Worm (Caenorhabditis elegans): ENCODE results near the gene metl-1.

DNA sequence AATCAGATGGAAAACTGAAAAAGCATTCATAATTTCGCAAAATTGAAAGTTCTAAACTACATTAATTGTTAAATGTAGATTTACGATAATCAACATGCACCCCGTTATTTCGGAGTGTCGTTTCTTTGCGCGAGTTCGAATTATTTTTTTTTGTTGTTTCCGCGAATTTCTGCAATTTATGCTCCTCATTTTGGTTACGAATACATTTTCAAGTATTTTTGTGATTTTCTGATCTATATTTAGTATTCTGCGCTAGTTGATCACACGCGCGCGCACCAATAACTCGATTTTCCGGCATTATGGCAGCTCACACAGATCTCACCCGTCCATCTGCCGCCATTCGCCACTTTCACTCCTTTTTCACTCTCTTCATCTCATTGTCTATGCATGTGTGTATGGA, 33.1 kb downstream of the metl-1 start, which contains the start of gene VW02B12L.2:
- TF ChIP-seq ceh-14 (tag; optimal IDR thresholded peaks at IDR 0.05) = no peak
- no peak for TF ChIP-seq F13H6.1 (tag; optimal IDR thresholded peaks at IDR 0.05)
- no peak for TF ChIP-seq ceh-48 (tag; optimal IDR thresholded peaks at IDR 0.05)
- TF ChIP-seq nhr-11 (tag; optimal IDR thresholded peaks at IDR 0.05) = no peak
- TF ChIP-seq ceh-31 (tag; optimal IDR thresholded peaks at IDR 0.05) = no peak
- no peak for TF ChIP-seq sox-4 (tag; optimal IDR thresholded peaks at IDR 0.05)
- no peak for TF ChIP-seq hlh-8 (tag; optimal IDR thresholded peaks at IDR 0.05)
- no peak for TF ChIP-seq pha-4 (tag; optimal IDR thresholded peaks at IDR 0.05)
- no peak for TF ChIP-seq gmeb-2 (tag; optimal IDR thresholded peaks at IDR 0.05)
- TF ChIP-seq pqm-1 (tag; optimal IDR thresholded peaks at IDR 0.05) = no peak
- TF ChIP-seq fkh-10 (GFP tag; optimal IDR thresholded peaks at IDR 0.05) = no peak

Data from whole organism, late embryonic.